Fruit fly (Drosophila melanogaster): ENCODE measurements around the gene Atg16.

DNA sequence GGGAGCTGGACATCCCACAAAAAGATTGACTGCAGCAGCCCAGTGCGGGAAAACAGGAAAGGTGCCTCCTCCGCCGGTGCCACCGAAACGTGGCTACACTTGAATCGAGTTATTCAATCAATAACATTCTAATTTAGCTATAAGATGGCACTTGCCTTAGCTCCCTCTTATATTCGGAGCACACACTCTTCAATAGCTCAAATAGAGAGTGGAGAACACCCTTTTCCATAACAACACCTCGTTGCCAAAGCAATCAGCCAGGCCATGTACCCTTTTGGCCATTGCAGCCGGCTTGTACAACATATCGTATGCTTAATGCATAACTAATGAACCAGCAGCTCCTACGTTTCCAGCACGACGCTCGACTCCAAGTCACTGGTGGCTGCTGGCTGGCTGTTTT lies 2.9 kb upstream of the Atg16 start:
- TF ChIP-seq acj6 (GFP tag; optimal IDR thresholded peaks at IDR 0.05) (no peak), CG31627 (GFP tag; optimal IDR thresholded peaks at IDR 0.05) (no peak), fd59A (GFP tag; optimal IDR thresholded peaks at IDR 0.05) (no peak), Smox (GFP tag; optimal IDR thresholded peaks at IDR 0.05) (no peak), vri (GFP tag; optimal IDR thresholded peaks at IDR 0.05) (no peak), Lpt (GFP tag; optimal IDR thresholded peaks at IDR 0.05) (no peak), CG11294 (GFP tag; IDR thresholded peaks at IDR 0.05) (0 out of 2 replicates have a peak, but pooled peaks have one; percentile 5), Sox102F (GFP tag; optimal IDR thresholded peaks at IDR 0.05) (no peak), CG3919 (GFP tag; optimal IDR thresholded peaks at IDR 0.05) (no peak), pdm3 (GFP tag; optimal IDR thresholded peaks at IDR 0.05) (peak; percentile 4)
